Worm (Caenorhabditis elegans): ENCODE data around the gene K02D10.1.

K02D10.1 gene

DNA sequence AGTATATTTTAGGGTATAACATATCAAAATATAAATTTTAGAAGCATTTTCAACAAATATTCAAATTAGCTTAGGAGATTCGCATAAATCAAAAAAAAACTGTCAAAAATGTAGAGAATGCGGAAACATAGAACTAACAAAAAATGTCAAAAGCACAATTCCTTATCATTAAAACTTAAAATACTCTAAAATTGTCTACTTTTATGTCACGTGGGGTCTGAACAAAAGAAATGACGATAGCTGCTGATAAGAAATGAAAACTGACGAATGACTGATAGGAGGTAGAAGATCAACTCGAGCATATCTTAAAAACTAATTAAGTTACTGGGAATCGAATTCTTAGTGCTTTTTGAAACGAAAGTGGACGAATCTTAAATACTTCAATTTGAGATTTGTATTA lies 35.7 kb upstream of the K02D10.1 start (continued):
- TF ChIP-seq egl-43 (GFP tag; IDR thresholded peaks at IDR 0.05): no peak

DNA sequence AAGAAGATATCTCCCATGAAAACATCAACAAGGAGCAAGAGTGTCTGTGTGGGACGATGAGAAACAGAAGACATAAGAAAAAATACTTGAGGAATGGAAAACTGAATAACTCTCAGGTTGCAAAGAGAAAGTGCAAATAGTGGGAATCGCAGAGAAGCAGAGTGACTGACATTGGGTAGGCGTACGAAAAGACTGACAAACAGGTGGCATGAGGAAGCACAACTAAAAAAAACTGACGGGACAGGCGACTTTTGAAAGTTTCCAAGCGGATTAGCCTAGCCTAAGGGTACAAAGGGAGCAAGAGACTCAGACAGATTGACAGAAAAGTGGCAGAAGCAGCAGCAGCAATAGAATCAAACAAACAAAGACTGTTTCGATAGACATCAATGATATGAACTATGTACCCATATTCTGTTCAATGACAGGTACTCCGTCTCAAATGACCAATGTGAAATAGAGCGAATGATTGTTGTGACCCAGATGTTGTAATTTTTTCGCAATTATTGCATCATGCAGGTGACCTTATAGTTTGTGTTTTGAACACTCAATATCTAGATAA lies 34.9 kb upstream of the K02D10.1 start:
- TF ChIP-seq nhr-6 (tag; optimal IDR thresholded peaks at IDR 0.05) (no peak), pha-4 (GFP tag; IDR thresholded peaks at IDR 0.05) (no peak), pha-4 (tag; optimal IDR thresholded peaks at IDR 0.05) (peak; percentile 11), nhr-28 (tag; optimal IDR thresholded peaks at IDR 0.05) (peak; percentile 52), daf-16 (GFP tag; optimal IDR thresholded peaks at IDR 0.05) (peak; percentile 12 to 92), daf-16 (tag; optimal IDR thresholded peaks at IDR 0.05) (peak; percentile 27), rbr-2 (tag; optimal IDR thresholded peaks at IDR 0.05) (peak; percentile 24), T20F7.1 (GFP tag; optimal IDR thresholded peaks at IDR 0.05) (peak; percentile 10), hif-1 (tag; optimal IDR thresholded peaks at IDR 0.05) (peak in 1 of 2 experiments; percentile 34), mxl-3 (GFP tag; optimal IDR thresholded peaks at IDR 0.05) (peak; percentile 65), ztf-7 (tag; optimal IDR thresholded peaks at IDR 0.05) (peak; percentile 79), ama-1 (optimal IDR thresholded peaks at IDR 0.05) (no peak), dve-1 (tag; optimal IDR thresholded peaks at IDR 0.05; ENCODE audit: insufficient read depth) (peak; percentile 47), dmd-6 (GFP tag; IDR thresholded peaks at IDR 0.05) (peak; percentile 79), nhr-237 (tag; optimal IDR thresholded peaks at IDR 0.05) (no peak), vab-7 (GFP tag; IDR thresholded peaks at IDR 0.05) (0 out of 2 replicates have a peak, but pooled peaks have one; percentile 19), tra-1 (GFP tag; IDR thresholded peaks at IDR 0.05) (peak; percentile 63; the same call in 1 of the 2 replicates), nhr-11 (tag; optimal IDR thresholded peaks at IDR 0.05) (peak; percentile 14), unc-62 (GFP tag; optimal IDR thresholded peaks at IDR 0.05 in 1 of 2) (peak in 1 of 2 experiments; percentile 82), unc-62 (tag; optimal IDR thresholded peaks at IDR 0.05) (no peak), nhr-48 (tag; optimal IDR thresholded peaks at IDR 0.05) (peak; percentile 66), nhr-25 (tag; optimal IDR thresholded peaks at IDR 0.05; ENCODE audit: borderline replicate concordance, insufficient read depth) (peak; percentile 36), daf-19 (GFP tag; conservative IDR thresholded peaks at IDR 0.05) (no peak), gei-8 (GFP tag; optimal IDR thresholded peaks at IDR 0.05) (peak; percentile 5), ceh-44 (GFP tag; IDR thresholded peaks at IDR 0.05) (no peak), mdl-1 (tag; optimal IDR thresholded peaks at IDR 0.05) (peak in 1 of 2 experiments; percentile 40), aha-1 (tag) (peak; percentile 87), madf-5 (GFP tag; IDR thresholded peaks at IDR 0.05) (no peak), mep-1 (tag; optimal IDR thresholded peaks at IDR 0.05) (peak; percentile 41), saeg-2 (GFP tag; IDR thresholded peaks at IDR 0.05) (0 out of 2 replicates have a peak, but pooled peaks have one; percentile 67), aly-2 (tag; optimal IDR thresholded peaks at IDR 0.05) (no peak), hlh-30 (tag; optimal IDR thresholded peaks at IDR 0.05; ENCODE audit: insufficient read depth) (peak; percentile 78), lin-13 (GFP tag; optimal IDR thresholded peaks at IDR 0.05) (peak; percentile 7), hlh-11 (tag; optimal IDR thresholded peaks at IDR 0.05) (peak; percentile 86)

ce11 chrIII:8737391-8737790 lies 31.9 kb upstream of the K02D10.1 start:
- peak; percentile 31 for TF ChIP-seq fkh-10 (GFP tag; optimal IDR thresholded peaks at IDR 0.05)
- no peak for TF ChIP-seq daf-19 (GFP tag; conservative IDR thresholded peaks at IDR 0.05)

- TF ChIP-seq unc-130 (GFP tag; optimal IDR thresholded peaks at IDR 0.05) (no peak), hlh-30 (tag; optimal IDR thresholded peaks at IDR 0.05; ENCODE audit: insufficient read depth) (no peak), ama-1 (optimal IDR thresholded peaks at IDR 0.05) (no peak), hlh-11 (tag; optimal IDR thresholded peaks at IDR 0.05) (no peak), aha-1 (tag) (no peak), spr-1 (tag; optimal IDR thresholded peaks at IDR 0.05) (no peak), fos-1 (tag; optimal IDR thresholded peaks at IDR 0.05) (no peak), dmd-9 (GFP tag; IDR thresholded peaks at IDR 0.05) (no peak)
Measured at ce11 chrIII:8738289-8738688, 31.0 kb upstream of the K02D10.1 start.
